Fruit fly (Drosophila melanogaster): ENCODE results near the gene RpL28.

DNA sequence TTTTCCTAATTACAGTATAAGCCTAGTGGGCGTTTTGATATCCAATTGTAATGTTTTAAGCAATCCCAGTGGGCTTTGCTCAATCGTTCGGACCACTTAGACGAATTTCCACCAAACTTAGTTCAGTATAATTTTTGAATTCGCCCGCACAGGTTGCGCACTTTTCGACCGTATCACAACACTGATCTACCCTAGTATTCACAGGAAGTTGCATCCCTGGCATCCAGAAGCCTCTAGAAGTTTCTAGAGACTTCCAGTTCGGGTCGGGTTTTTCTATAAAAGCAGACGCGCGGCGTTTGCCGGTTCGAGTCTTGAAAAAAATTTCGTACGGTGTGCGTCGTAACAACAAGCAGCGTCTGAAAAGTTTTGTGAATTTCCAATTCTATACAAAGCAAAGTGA is 29.8 kb downstream of the RpL28 start, which contains the start of gene Hsp83:
- TF ChIP-seq dl (GFP tag; optimal IDR thresholded peaks at IDR 0.05; ENCODE audit: insufficient read depth in 1 of 2, partially characterized antibody in 2 of 2) (no peak), usp (GFP tag; optimal IDR thresholded peaks at IDR 0.05) (no peak), Hr78 (GFP tag; optimal IDR thresholded peaks at IDR 0.05) (no peak), GATAd (GFP tag; optimal IDR thresholded peaks at IDR 0.05) (no peak), Myc (optimal IDR thresholded peaks at IDR 0.05) (no peak), ey (GFP tag; optimal IDR thresholded peaks at IDR 0.05) (peak; percentile 80), HLH106 (tag; optimal IDR thresholded peaks at IDR 0.05) (peak; percentile 87), OdsH (GFP tag; optimal IDR thresholded peaks at IDR 0.05) (peak; percentile 94), sv (GFP tag; optimal IDR thresholded peaks at IDR 0.05) (peak; percentile 85), CrebA (GFP tag; optimal IDR thresholded peaks at IDR 0.05; ENCODE audit: borderline replicate concordance) (no peak), Vsx2 (GFP tag; optimal IDR thresholded peaks at IDR 0.05; ENCODE audit: partially characterized antibody) (no peak), rgr (GFP tag; optimal IDR thresholded peaks at IDR 0.05) (peak; percentile 98)
